Worm (Caenorhabditis elegans) whole organism, young adult: ENCODE measurements around the gene C16C8.5.

Experiments used
- K12H6.12 ChIP-seq: fragments of 200-800 bp; sonication (Bioruptor generic); optimal IDR thresholded peaks from 2 replicates; lab custom pipeline; 2018; ENCODE audit warnings: mild to moderate bottlenecking, missing genetic modification characterization, missing compliant biosample characterization
- ama-1 ChIP-seq, 3 experiments: fragments of 150-350 bp in 1 of 3; sonication (generic microtip) in 2 of 3; optimal IDR thresholded peaks; 2 replicates each; lab custom pipeline; 2014 to 2018; ENCODE audit warnings: missing biosample characterization in 2 of 3, missing genetic modification characterization in 2 of 3, missing genetic modification reagents in 2 of 3
- attf-6 ChIP-seq: fragments of 200-800 bp; sonication (Bioruptor generic); IDR thresholded peaks from 2 replicates; pipeline ENCODE4 v1.3.6; 2022; ENCODE audit warnings: missing genetic modification reagents, missing genetic modification characterization, missing compliant biosample characterization
- ceh-79 ChIP-seq: sonication (generic microtip); optimal IDR thresholded peaks from 2 replicates; lab custom pipeline; 2017; ENCODE audit warnings: mild to moderate bottlenecking, missing genetic modification characterization, missing compliant biosample characterization
- die-1 ChIP-seq: sonication (generic microtip); optimal IDR thresholded peaks from 2 replicates; lab custom pipeline; 2016; ENCODE audit warnings: missing genotype, mild to moderate bottlenecking, missing genetic modification characterization, missing compliant biosample characterization
- hmg-20 ChIP-seq: fragments of 200-800 bp; sonication (Bioruptor generic); IDR thresholded peaks from 2 replicates; pipeline ENCODE4 v1.3.6; 2022; ENCODE audit warnings: missing genetic modification reagents, missing genetic modification characterization, missing compliant biosample characterization
- nfya-1 ChIP-seq: sonication (generic microtip); optimal IDR thresholded peaks from 2 replicates; lab custom pipeline; 2017; ENCODE audit warnings: antibody characterized with exemption, missing compliant biosample characterization, missing genetic modification characterization, borderline replicate concordance; ENCODE audit not compliant: insufficient read depth
- rcor-1 ChIP-seq: fragments of 200-800 bp; sonication (Bioruptor generic); IDR thresholded peaks from 2 replicates; pipeline ENCODE4 v1.3.6; 2022; ENCODE audit warnings: missing genetic modification reagents, missing genetic modification characterization, missing compliant biosample characterization
- snpc-1.1 ChIP-seq: sonication (generic microtip); optimal IDR thresholded peaks from 2 replicates; lab custom pipeline; 2017; ENCODE audit warnings: missing genetic modification characterization, mild to moderate bottlenecking, missing compliant biosample characterization, antibody characterized with exemption, moderate library complexity, missing genotype, missing genetic modification reagents; ENCODE audit not compliant: insufficient read depth
- snpc-4 ChIP-seq, 5 experiments: fragments of 150-350 bp in 1 of 5; sonication (generic microtip) in 4 of 5; optimal IDR thresholded peaks; 2 replicates each; lab custom pipeline; 2014 to 2018; ENCODE audit warnings: missing genetic modification characterization in 5 of 5, missing biosample characterization in 3 of 5, antibody characterized with exemption in 2 of 5, mild to moderate bottlenecking in 2 of 5, missing compliant biosample characterization in 2 of 5, missing genotype in 2 of 5, moderate library complexity in 2 of 5, missing genetic modification reagents in 1 of 5
- unc-62 ChIP-seq: fragments of 150-350 bp; optimal IDR thresholded peaks from 2 replicates; lab custom pipeline; 2014; ENCODE audit warnings: missing biosample characterization, missing genetic modification reagents, missing genetic modification characterization

- TF ChIP-seq unc-62 (GFP tag; lab: Kevin White, UChicago): no peak
- no peak for TF ChIP-seq snpc-1.1 (tag; lab: Kevin White, UChicago)
- TF ChIP-seq die-1 (tag; lab: Kevin White, UChicago): no peak
- TF ChIP-seq snpc-4 (GFP tag; optimal IDR thresholded peaks at IDR 0.05; lab: Kevin White, UChicago): no peak
- no peak for TF ChIP-seq snpc-4 (tag; optimal IDR thresholded peaks at IDR 0.05; lab: Kevin White, UChicago)
- no peak for TF ChIP-seq ama-1 (optimal IDR thresholded peaks at IDR 0.05; lab: Kevin White, UChicago)
- TF ChIP-seq ama-1 (GFP tag; optimal IDR thresholded peaks at IDR 0.05; lab: Kevin White, UChicago): no peak
- TF ChIP-seq K12H6.12 (tag; lab: Kevin White, UChicago): no peak
- no peak for TF ChIP-seq attf-6 (GFP tag; lab: Robert Waterston, UW)
- no peak for TF ChIP-seq hmg-20
- TF ChIP-seq rcor-1: no peak
- TF ChIP-seq ceh-79 (tag; lab: Kevin White, UChicago): no peak
- TF ChIP-seq nfya-1 (tag; lab: Kevin White, UChicago): no peak
Measured at ce11 chrII:3472817-3473216, 27.6 kb upstream of the C16C8.5 start, which contains the start of gene Y49F6B.6.
